Fruit fly (Drosophila melanogaster) whole organism, embryonic: ENCODE measurements around the gene CG13060.
A peak's percentile ranks its signal among the peaks of the same experiment; 100 is the strongest.

ENCODE experiments used
- Atf-2 ChIP-seq: fragments of 200-800 bp; sonication (Bioruptor generic); optimal IDR thresholded peaks from 2 replicates; lab custom pipeline; 2016; ENCODE audit warnings: missing biosample characterization, missing genetic modification characterization
- B-H1 ChIP-seq: fragments of 200-800 bp; sonication (Bioruptor generic); IDR thresholded peaks from 3 replicates; pipeline ENCODE4 v1.3.6; 2022; ENCODE audit warnings: missing biosample characterization, missing genetic modification characterization
- CG10565 ChIP-seq: fragments of 200-800 bp; sonication (Bioruptor generic); optimal IDR thresholded peaks from 3 replicates; lab custom pipeline; 2016; ENCODE audit warnings: missing biosample characterization, mild to moderate bottlenecking, missing genetic modification characterization
- CG11398 ChIP-seq: fragments of 200-800 bp; sonication (Bioruptor generic); optimal IDR thresholded peaks from 2 replicates; lab custom pipeline; 2016; ENCODE audit warnings: missing biosample characterization, missing genetic modification characterization
- CG12155 ChIP-seq: fragments of 200-800 bp; sonication (Bioruptor generic); optimal IDR thresholded peaks from 3 replicates; lab custom pipeline; 2016; ENCODE audit warnings: missing biosample characterization, missing genetic modification characterization
- CG12236 ChIP-seq: fragments of 200-800 bp; sonication (Bioruptor generic); optimal IDR thresholded peaks from 2 replicates; lab custom pipeline; 2016; ENCODE audit warnings: missing biosample characterization, missing genetic modification characterization
- CG13894 ChIP-seq: fragments of 200-800 bp; sonication (Bioruptor generic); optimal IDR thresholded peaks from 3 replicates; lab custom pipeline; 2018; ENCODE audit warnings: missing biosample characterization, mild to moderate bottlenecking, missing genetic modification characterization, moderate library complexity
- CG1832 ChIP-seq: fragments of 200-800 bp; sonication (Bioruptor generic); optimal IDR thresholded peaks from 2 replicates; lab custom pipeline; 2017; ENCODE audit warnings: missing biosample characterization, mild to moderate bottlenecking, missing genetic modification characterization, inconsistent platforms
- CG32532 ChIP-seq: fragments of 200-800 bp; sonication (Bioruptor generic); IDR thresholded peaks from 2 replicates; pipeline ENCODE4 v1.3.6; 2022; ENCODE audit warnings: missing biosample characterization, missing genetic modification characterization
- CG3995 ChIP-seq: fragments of 200-800 bp; sonication (Bioruptor generic); optimal IDR thresholded peaks from 3 replicates; lab custom pipeline; 2016; ENCODE audit warnings: missing biosample characterization, missing genetic modification characterization
- CG6272 ChIP-seq: fragments of 200-800 bp; sonication (Bioruptor generic); IDR thresholded peaks from 2 replicates; pipeline ENCODE4 v1.3.6; 2022; ENCODE audit warnings: missing biosample characterization, missing genetic modification characterization
- CG6683 ChIP-seq: fragments of 200-800 bp; sonication (Bioruptor generic); optimal IDR thresholded peaks from 2 replicates; lab custom pipeline; 2017; ENCODE audit warnings: missing biosample characterization, mild to moderate bottlenecking, missing genetic modification characterization, missing genetic modification reagents
- CG7357 ChIP-seq: fragments of 200-800 bp; sonication (Bioruptor generic); IDR thresholded peaks from 3 replicates; pipeline ENCODE4 v1.3.6; 2022; ENCODE audit warnings: missing biosample characterization, missing genetic modification characterization
- CG7372 ChIP-seq: fragments of 200-800 bp; sonication (Bioruptor generic); IDR thresholded peaks from 2 replicates; pipeline ENCODE4 v1.3.6; 2022; ENCODE audit warnings: missing biosample characterization, missing genetic modification characterization
- CG8281 ChIP-seq: fragments of 200-800 bp; sonication (Bioruptor generic); optimal IDR thresholded peaks from 2 replicates; lab custom pipeline; 2018; ENCODE audit warnings: missing biosample characterization, mild to moderate bottlenecking, missing genetic modification characterization, moderate library complexity
- CG8359 ChIP-seq: fragments of 200-800 bp; sonication (Bioruptor generic); optimal IDR thresholded peaks from 2 replicates; lab custom pipeline; 2017; ENCODE audit warnings: missing biosample characterization, mild to moderate bottlenecking, missing genetic modification characterization, borderline replicate concordance
- CrebB ChIP-seq: fragments of 200-800 bp; sonication (Bioruptor generic); optimal IDR thresholded peaks from 3 replicates; lab custom pipeline; 2018; ENCODE audit warnings: missing biosample characterization, mild to moderate bottlenecking, missing genetic modification characterization
- Fer1 ChIP-seq: fragments of 200-800 bp; sonication (Bioruptor generic); optimal IDR thresholded peaks from 2 replicates; lab custom pipeline; 2017; ENCODE audit warnings: missing biosample characterization, mild to moderate bottlenecking, missing genetic modification characterization
- HLH3B ChIP-seq: fragments of 200-800 bp; sonication (Bioruptor generic); IDR thresholded peaks from 2 replicates; pipeline ENCODE4 v1.3.6; 2022; ENCODE audit warnings: missing biosample characterization, missing genetic modification characterization
- Lpt ChIP-seq: fragments of >200 bp; optimal IDR thresholded peaks from 2 replicates; lab custom pipeline; 2018; ENCODE audit warnings: missing biosample characterization, missing genetic modification characterization
- Poxn ChIP-seq: fragments of 200-800 bp; sonication (Bioruptor generic); IDR thresholded peaks from 2 replicates; pipeline ENCODE4 v1.3.6; 2022; ENCODE audit warnings: missing biosample characterization, missing genetic modification characterization
- Sry-δ ChIP-seq: fragments of 200-800 bp; sonication (Bioruptor generic); optimal IDR thresholded peaks from 2 replicates; lab custom pipeline; 2016; ENCODE audit warnings: missing biosample characterization, missing genetic modification characterization
- Xbp1 ChIP-seq: fragments of 200-800 bp; sonication (Bioruptor generic); optimal IDR thresholded peaks from 3 replicates; lab custom pipeline; 2016; ENCODE audit warnings: missing biosample characterization, mild to moderate bottlenecking, missing genetic modification characterization
- ab ChIP-seq: fragments of 200-800 bp; sonication (Bioruptor generic); optimal IDR thresholded peaks from 2 replicates; lab custom pipeline; 2016; ENCODE audit warnings: missing biosample characterization, missing genetic modification characterization
- abd-A ChIP-seq: fragments of 200-800 bp; sonication (Bioruptor generic); optimal IDR thresholded peaks from 3 replicates; lab custom pipeline; 2019; ENCODE audit warnings: missing biosample characterization, mild to moderate bottlenecking, missing genetic modification characterization, moderate library complexity
- corto ChIP-seq: fragments of 200-800 bp; sonication (Bioruptor generic); optimal IDR thresholded peaks from 2 replicates; lab custom pipeline; 2016; ENCODE audit warnings: missing biosample characterization, mild to moderate bottlenecking, missing genetic modification characterization, moderate library complexity
- disco-r ChIP-seq: fragments of 200-800 bp; sonication (Bioruptor generic); optimal IDR thresholded peaks from 2 replicates; lab custom pipeline; 2016; ENCODE audit warnings: missing biosample characterization, missing genetic modification characterization
- fd3F ChIP-seq: fragments of 200-800 bp; sonication (Bioruptor generic); optimal IDR thresholded peaks from 2 replicates; lab custom pipeline; 2018; ENCODE audit warnings: missing biosample characterization, mild to moderate bottlenecking, missing genetic modification characterization, moderate library complexity
- fd64A ChIP-seq: fragments of 200-800 bp; sonication (Bioruptor generic); optimal IDR thresholded peaks from 3 replicates; lab custom pipeline; 2018; ENCODE audit warnings: missing biosample characterization, mild to moderate bottlenecking, missing genetic modification characterization
- fu2 ChIP-seq: fragments of 200-800 bp; sonication (Bioruptor generic); optimal IDR thresholded peaks from 2 replicates; lab custom pipeline; 2016; ENCODE audit warnings: missing biosample characterization, missing genetic modification characterization
- gcm2 ChIP-seq: fragments of 200-800 bp; sonication (Bioruptor generic); optimal IDR thresholded peaks from 2 replicates; lab custom pipeline; 2016; ENCODE audit warnings: missing biosample characterization, missing genetic modification characterization
- hb ChIP-seq: fragments of 200-800 bp; sonication (Bioruptor generic); IDR thresholded peaks from 3 replicates; pipeline ENCODE4 v1.3.6; 2022; ENCODE audit warnings: missing biosample characterization, missing genetic modification characterization; ENCODE audit not compliant: partially characterized antibody
- her ChIP-seq: fragments of 200-800 bp; sonication (Bioruptor generic); optimal IDR thresholded peaks from 2 replicates; lab custom pipeline; 2016; ENCODE audit warnings: missing biosample characterization, missing genetic modification characterization
- hkb ChIP-seq, 2 experiments: fragments of 200-800 bp in 1 of 2; fragments of >200 bp in 1 of 2; sonication (Bioruptor generic) in 1 of 2; IDR thresholded peaks in 1 of 2; optimal IDR thresholded peaks in 1 of 2; 2 replicates each; pipeline versions ENCODE4 v1.3.6 to Lab custom; 2017 to 2022; ENCODE audit warnings: missing biosample characterization in 1 of 2, missing genetic modification characterization in 1 of 2
- hth ChIP-seq: fragments of >200 bp; optimal IDR thresholded peaks from 2 replicates; lab custom pipeline; 2017; ENCODE audit warnings: inconsistent platforms
- kni ChIP-seq: fragments of 200-800 bp; sonication (Bioruptor generic); optimal IDR thresholded peaks from 3 replicates; lab custom pipeline; 2017; ENCODE audit warnings: mild to moderate bottlenecking, missing biosample characterization, missing genetic modification reagents, missing genetic modification characterization
- lola ChIP-seq, 3 experiments: fragments of >200 bp in 2 of 3; fragments of 200-800 bp in 1 of 3; sonication (Bioruptor generic) in 1 of 3; optimal IDR thresholded peaks; 2 replicates each; lab custom pipeline; 2017 to 2019; ENCODE audit warnings: missing biosample characterization in 3 of 3, missing genetic modification characterization in 3 of 3, mild to moderate bottlenecking in 1 of 3, moderate library complexity in 1 of 3
- nau ChIP-seq: fragments of 200-800 bp; sonication (Bioruptor generic); optimal IDR thresholded peaks from 3 replicates; lab custom pipeline; 2017; ENCODE audit warnings: missing biosample characterization, mild to moderate bottlenecking, missing genetic modification characterization, missing genetic modification reagents
- otp ChIP-seq: fragments of 200-800 bp; sonication (Bioruptor generic); IDR thresholded peaks from 3 replicates; pipeline ENCODE4, ENCODE4 v1.3.6; 2022; ENCODE audit warnings: missing biosample characterization, missing genetic modification characterization
- peb ChIP-seq: fragments of 200-800 bp; sonication (Bioruptor generic); IDR thresholded peaks from 2 replicates; pipeline ENCODE4 v1.3.6; 2022; ENCODE audit warnings: missing biosample characterization, missing genetic modification characterization
- pros ChIP-seq: fragments of 200-800 bp; sonication (Bioruptor generic); optimal IDR thresholded peaks from 3 replicates; lab custom pipeline; 2019; ENCODE audit warnings: missing biosample characterization, mild to moderate bottlenecking, missing genetic modification characterization, moderate library complexity
- sc ChIP-seq, 3 experiments: fragments of >200 bp in 2 of 3; fragments of 200-800 bp in 1 of 3; sonication (Bioruptor generic) in 1 of 3; optimal IDR thresholded peaks; 2 replicates in 2 of 3; 3 replicates in 1 of 3; lab custom pipeline; 2017; ENCODE audit warnings: mild to moderate bottlenecking in 1 of 3, missing biosample characterization in 1 of 3, missing genetic modification characterization in 1 of 3, missing genetic modification reagents in 1 of 3
- vvl ChIP-seq: fragments of 200-800 bp; sonication (Bioruptor generic); IDR thresholded peaks from 2 replicates; pipeline ENCODE4 v1.3.6; 2022; ENCODE audit warnings: missing biosample characterization, missing genetic modification characterization
- zf30C ChIP-seq: fragments of 200-800 bp; sonication (Bioruptor generic); optimal IDR thresholded peaks from 3 replicates; lab custom pipeline; 2018; ENCODE audit warnings: missing biosample characterization, mild to moderate bottlenecking, missing genetic modification characterization

Gene CG13060

dm6 chr3L:16328207-16328891 lies 8.7 kb downstream of the CG13060 start, which contains the start of gene CG13058 (continued):
- peak; percentile 2 for TF ChIP-seq her (GFP tag; lab: Kevin White, UChicago)
- no peak for TF ChIP-seq hth (lab: Kevin White, UChicago)
- TF ChIP-seq zf30C (GFP tag; lab: Kevin White, UChicago): no peak
- no peak for TF ChIP-seq CG7372 (GFP tag; lab: Robert Waterston, UW)
- no peak for TF ChIP-seq CG3995 (GFP tag; lab: Kevin White, UChicago)
- TF ChIP-seq CrebB (tag; lab: Kevin White, UChicago): peak; percentile 31
- no peak for TF ChIP-seq CG1832 (GFP tag; lab: Kevin White, UChicago)
- TF ChIP-seq B-H1 (GFP tag; lab: Robert Waterston, UW): no peak
- TF ChIP-seq CG12155 (GFP tag; lab: Kevin White, UChicago): peak; percentile 29
- peak; percentile 4 for TF ChIP-seq Atf-2 (GFP tag; lab: Kevin White, UChicago)
- TF ChIP-seq CG7357 (GFP tag; lab: Robert Waterston, UW): 0 out of 3 replicates have a peak, but pooled peaks have one; percentile 41
- peak; percentile 32 for TF ChIP-seq Sry-δ (GFP tag; lab: Kevin White, UChicago)
- TF ChIP-seq Xbp1: peak; percentile 60
- TF ChIP-seq fu2 (GFP tag; lab: Kevin White, UChicago): peak; percentile 47
- peak; percentile 56 for TF ChIP-seq nau (GFP tag; lab: Kevin White, UChicago)
- peak; percentile 78 for TF ChIP-seq HLH3B (GFP tag; lab: Robert Waterston, UW)
- peak; percentile 72 for TF ChIP-seq fd3F (GFP tag; lab: Kevin White, UChicago)
- TF ChIP-seq vvl (GFP tag; lab: Robert Waterston, UW): no peak
- no peak for TF ChIP-seq pros (GFP tag; lab: Kevin White, UChicago)
- no peak for TF ChIP-seq Lpt (GFP tag; lab: Kevin White, UChicago)
- no peak for TF ChIP-seq lola (GFP tag; optimal IDR thresholded peaks at IDR 0.05; lab: Kevin White, UChicago)
- peak; percentile 30 for TF ChIP-seq CG11398 (GFP tag; lab: Kevin White, UChicago)
- TF ChIP-seq peb (GFP tag; lab: Robert Waterston, UW): no peak
- TF ChIP-seq CG6683 (GFP tag; lab: Kevin White, UChicago): no peak
- peak; percentile 13 for TF ChIP-seq disco-r
- no peak for TF ChIP-seq sc (optimal IDR thresholded peaks at IDR 0.05; lab: Kevin White, UChicago)
- TF ChIP-seq sc (GFP tag; optimal IDR thresholded peaks at IDR 0.05; lab: Kevin White, UChicago): no peak
- TF ChIP-seq CG13894: peak; percentile 53
- no peak for TF ChIP-seq kni (GFP tag; lab: Kevin White, UChicago)
- TF ChIP-seq corto (GFP tag; lab: Kevin White, UChicago): no peak
- no peak for TF ChIP-seq CG6272 (GFP tag; lab: Robert Waterston, UW)
- TF ChIP-seq CG12236 (GFP tag; lab: Kevin White, UChicago): no peak
- TF ChIP-seq abd-A (tag; lab: Kevin White, UChicago): no peak
- TF ChIP-seq otp (GFP tag; lab: Robert Waterston, UW): peak; percentile 71

DNA sequence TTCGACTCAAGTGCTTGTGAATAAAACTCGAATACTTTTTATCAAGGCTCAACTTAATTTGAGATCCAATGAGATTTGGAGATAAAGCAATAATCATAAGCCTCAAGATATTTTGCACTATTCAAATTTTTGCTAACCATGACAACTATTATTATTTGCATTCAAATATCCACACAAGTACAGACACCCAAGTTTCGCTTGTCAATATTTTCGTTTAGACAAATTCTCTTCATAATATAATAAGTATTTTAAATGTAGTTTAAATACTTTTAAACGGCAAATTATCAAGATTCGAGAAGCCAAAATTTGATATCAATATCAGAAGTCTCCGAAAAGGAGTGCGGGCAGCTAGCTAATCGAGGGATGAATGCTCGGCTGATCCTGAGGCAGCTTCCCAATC lies 9.8 kb downstream of the CG13060 start, which contains the start of gene CG33061:
CG33061 (plus strand) TSS at position 301 of the 400 bp plus-strand sequence.
- TF ChIP-seq gcm2 (GFP tag; lab: Kevin White, UChicago): no peak
- TF ChIP-seq CG8359: no peak
- no peak for TF ChIP-seq CG10565
- no peak for TF ChIP-seq CG32532 (GFP tag; lab: Robert Waterston, UW)
- no peak for TF ChIP-seq hb (GFP tag; lab: Robert Waterston, UW)
- TF ChIP-seq Fer1 (GFP tag; lab: Kevin White, UChicago): no peak
- TF ChIP-seq CG8281 (tag; lab: Kevin White, UChicago): no peak
- TF ChIP-seq Poxn (GFP tag; lab: Robert Waterston, UW): no peak
- no peak for TF ChIP-seq ab (GFP tag; lab: Kevin White, UChicago)
- no peak for TF ChIP-seq fd64A (GFP tag; lab: Kevin White, UChicago)
- TF ChIP-seq hkb (optimal IDR thresholded peaks at IDR 0.05; lab: Kevin White, UChicago): no peak
- TF ChIP-seq hkb (GFP tag; IDR thresholded peaks at IDR 0.05; lab: Robert Waterston, UW): no peak
